Worm (Caenorhabditis elegans) whole organism, L2 larva: ENCODE results near the gene F59A6.11.

Experiments used
- C34F6.9 ChIP-seq: fragments of 150-350 bp; optimal IDR thresholded peaks from 2 replicates; lab custom pipeline; 2014; ENCODE audit warnings: missing biosample characterization, missing genetic modification characterization
- Y55F3AM.14 ChIP-seq: fragments of 200-800 bp; sonication (Bioruptor generic); optimal IDR thresholded peaks from 2 replicates; lab custom pipeline; 2018; ENCODE audit warnings: mild to moderate bottlenecking, missing genetic modification characterization, missing compliant biosample characterization
- ZK546.5 ChIP-seq: sonication (generic microtip); optimal IDR thresholded peaks from 2 replicates; lab custom pipeline; 2017; ENCODE audit warnings: missing biosample characterization, missing genetic modification characterization
- alr-1 ChIP-seq: fragments of 150-350 bp; optimal IDR thresholded peaks from 2 replicates; lab custom pipeline; 2014; ENCODE audit warnings: missing biosample characterization, missing genetic modification characterization
- aly-2 ChIP-seq: fragments of 150-350 bp; optimal IDR thresholded peaks from 2 replicates; lab custom pipeline; 2014; ENCODE audit warnings: missing biosample characterization, missing genetic modification characterization
- ama-1 ChIP-seq: fragments of 150-350 bp; optimal IDR thresholded peaks from 2 replicates; lab custom pipeline; 2018; ENCODE audit warnings: inconsistent platforms
- ceh-16 ChIP-seq: fragments of 150-350 bp; optimal IDR thresholded peaks from 2 replicates; lab custom pipeline; 2014; ENCODE audit warnings: missing biosample characterization, missing genetic modification characterization
- crh-2 ChIP-seq: sonication (generic microtip); optimal IDR thresholded peaks from 2 replicates; lab custom pipeline; 2017; ENCODE audit warnings: missing biosample characterization, missing genetic modification characterization
- dmd-4 ChIP-seq: sonication (generic microtip); optimal IDR thresholded peaks from 2 replicates; lab custom pipeline; 2017; ENCODE audit warnings: missing biosample characterization, missing genetic modification characterization
- elt-1 ChIP-seq: fragments of 150-350 bp; optimal IDR thresholded peaks from 2 replicates; lab custom pipeline; 2014; ENCODE audit warnings: missing biosample characterization, missing genetic modification characterization
- elt-3 ChIP-seq: sonication (generic microtip); optimal IDR thresholded peaks from 2 replicates; lab custom pipeline; 2017; ENCODE audit warnings: missing biosample characterization, missing genetic modification characterization
- fos-1 ChIP-seq: fragments of 150-350 bp; optimal IDR thresholded peaks from 2 replicates; lab custom pipeline; 2014; ENCODE audit warnings: missing biosample characterization, missing genetic modification characterization
- lin-11 ChIP-seq: fragments of 150-350 bp; sonication (generic microtip); optimal IDR thresholded peaks from 2 replicates; lab custom pipeline; 2014; ENCODE audit warnings: missing biosample characterization, missing genetic modification characterization, inconsistent platforms, mixed read lengths
- lin-13 ChIP-seq: fragments of 150-350 bp; optimal IDR thresholded peaks from 2 replicates; lab custom pipeline; 2014; ENCODE audit warnings: missing biosample characterization, missing genetic modification reagents, missing genetic modification characterization
- lin-39 ChIP-seq: fragments of 150-350 bp; optimal IDR thresholded peaks from 2 replicates; lab custom pipeline; 2014; ENCODE audit warnings: missing biosample characterization, missing genetic modification reagents, missing genetic modification characterization
- lsy-2 ChIP-seq, 2 experiments: fragments of 150-350 bp in 1 of 2; sonication (generic microtip) in 1 of 2; optimal IDR thresholded peaks; 2 replicates each; lab custom pipeline; 2014 to 2017; ENCODE audit warnings: missing biosample characterization in 2 of 2, missing genetic modification characterization in 2 of 2
- mab-5 ChIP-seq: fragments of 150-350 bp; optimal IDR thresholded peaks from 2 replicates; lab custom pipeline; 2014; ENCODE audit warnings: missing biosample characterization, missing genetic modification characterization
- mbf-1 ChIP-seq: sonication (generic microtip); optimal IDR thresholded peaks from 2 replicates; lab custom pipeline; 2017; ENCODE audit warnings: missing biosample characterization, missing genetic modification characterization
- mdl-1 ChIP-seq, 2 experiments: fragments of 150-350 bp in 1 of 2; sonication (generic microtip) in 1 of 2; optimal IDR thresholded peaks; 2 replicates each; lab custom pipeline; 2017; ENCODE audit warnings: missing biosample characterization in 2 of 2, missing genetic modification characterization in 2 of 2
- nhr-10 ChIP-seq: sonication (generic microtip); optimal IDR thresholded peaks from 2 replicates; lab custom pipeline; 2017; ENCODE audit warnings: missing biosample characterization, missing genetic modification characterization
- nhr-11 ChIP-seq: fragments of 150-350 bp; optimal IDR thresholded peaks from 2 replicates; lab custom pipeline; 2014; ENCODE audit warnings: missing biosample characterization, missing genetic modification characterization
- nhr-129 ChIP-seq: fragments of 150-350 bp; optimal IDR thresholded peaks from 2 replicates; lab custom pipeline; 2014; ENCODE audit warnings: missing biosample characterization, missing genetic modification characterization
- nhr-23 ChIP-seq: fragments of 150-350 bp; optimal IDR thresholded peaks from 2 replicates; lab custom pipeline; 2014; ENCODE audit warnings: missing biosample characterization, missing genetic modification reagents, missing genetic modification characterization
- nhr-237 ChIP-seq: fragments of 150-350 bp; optimal IDR thresholded peaks from 2 replicates; lab custom pipeline; 2014; ENCODE audit warnings: missing biosample characterization, missing genetic modification characterization
- nhr-77 ChIP-seq: fragments of 150-350 bp; optimal IDR thresholded peaks from 2 replicates; lab custom pipeline; 2014; ENCODE audit warnings: missing biosample characterization, missing genetic modification characterization
- peb-1 ChIP-seq: fragments of 150-350 bp; optimal IDR thresholded peaks from 2 replicates; lab custom pipeline; 2014; ENCODE audit warnings: missing biosample characterization, missing genetic modification characterization
- sem-4 ChIP-seq: fragments of 150-350 bp; optimal IDR thresholded peaks from 2 replicates; lab custom pipeline; 2014; ENCODE audit warnings: missing biosample characterization, missing genetic modification reagents, missing genetic modification characterization
- skn-1 ChIP-seq: sonication (generic microtip); optimal IDR thresholded peaks from 2 replicates; lab custom pipeline; 2017; ENCODE audit warnings: missing biosample characterization, missing genetic modification characterization
- sma-3 ChIP-seq: sonication (generic microtip); optimal IDR thresholded peaks from 2 replicates; lab custom pipeline; 2016; ENCODE audit warnings: missing genetic modification reagents, missing genetic modification characterization, missing compliant biosample characterization
- sma-9 ChIP-seq, 2 experiments: fragments of 150-350 bp in 1 of 2; sonication (generic microtip) in 1 of 2; optimal IDR thresholded peaks; 2 replicates each; lab custom pipeline; 2014 to 2016; ENCODE audit warnings: missing genetic modification characterization in 2 of 2, mild to moderate bottlenecking in 1 of 2, missing biosample characterization in 1 of 2, missing compliant biosample characterization in 1 of 2, missing genetic modification reagents in 1 of 2, moderate library complexity in 1 of 2
- snpc-4 ChIP-seq: fragments of 150-350 bp; optimal IDR thresholded peaks from 2 replicates; lab custom pipeline; 2014; ENCODE audit warnings: missing biosample characterization, missing genetic modification characterization
- unc-55 ChIP-seq: fragments of 150-350 bp; sonication (generic microtip); optimal IDR thresholded peaks from 3 replicates; lab custom pipeline; 2014; ENCODE audit warnings: missing biosample characterization, missing genetic modification reagents, missing genetic modification characterization
- unc-62 ChIP-seq: fragments of 150-350 bp; optimal IDR thresholded peaks from 2 replicates; lab custom pipeline; 2014; ENCODE audit warnings: missing biosample characterization, missing genetic modification reagents, missing genetic modification characterization
- zag-1 ChIP-seq: fragments of 150-350 bp; optimal IDR thresholded peaks from 2 replicates; lab custom pipeline; 2014; ENCODE audit warnings: missing biosample characterization, missing genetic modification characterization
- ztf-1 ChIP-seq: fragments of 200-800 bp; sonication (Bioruptor generic); conservative IDR thresholded peaks from 2 replicates; pipeline ENCODE4 v1.3.6; 2022; ENCODE audit warnings: missing genetic modification characterization, missing compliant biosample characterization
- ztf-11 ChIP-seq: sonication (generic microtip); optimal IDR thresholded peaks from 2 replicates; lab custom pipeline; 2017; ENCODE audit warnings: missing biosample characterization, missing genetic modification characterization
- ztf-4 ChIP-seq: fragments of 150-350 bp; optimal IDR thresholded peaks from 2 replicates; lab custom pipeline; 2014; ENCODE audit warnings: missing biosample characterization, missing genetic modification characterization

Gene F59A6.11

DNA sequence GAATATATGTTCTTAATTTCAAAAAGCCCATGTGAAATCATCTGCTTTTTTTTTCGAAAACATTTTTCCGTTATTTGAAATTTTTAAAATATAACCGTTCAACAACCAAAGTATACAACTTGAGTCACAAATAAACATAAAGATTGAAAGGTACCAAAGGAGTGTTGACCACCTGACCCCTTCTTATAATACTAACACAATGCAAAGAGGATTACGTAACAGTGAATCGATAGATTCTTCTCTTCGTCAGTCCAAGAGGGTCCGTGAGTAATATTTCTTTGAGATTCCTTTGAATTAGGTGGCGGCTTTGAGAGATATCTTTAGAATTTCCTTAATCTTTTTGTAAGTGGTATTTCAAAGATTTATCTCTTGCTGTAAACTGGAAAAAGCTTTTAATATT lies 17.6 kb upstream of the F59A6.11 start:
- TF ChIP-seq nhr-11 (tag; lab: Kevin White, UChicago), result no peak
- no peak for TF ChIP-seq nhr-10
- TF ChIP-seq elt-1, result no peak
- no peak for TF ChIP-seq sem-4 (tag; lab: Kevin White, UChicago)
- no peak for TF ChIP-seq lin-11 (tag; lab: Kevin White, UChicago)
- no peak for TF ChIP-seq lin-13 (GFP tag; lab: Kevin White, UChicago)
- no peak for TF ChIP-seq ZK546.5
- no peak for TF ChIP-seq unc-55 (GFP tag; lab: Kevin White, UChicago)
- no peak for TF ChIP-seq Y55F3AM.14
- TF ChIP-seq sma-9 (GFP tag; optimal IDR thresholded peaks at IDR 0.05; lab: Kevin White, UChicago), result no peak
- TF ChIP-seq sma-9 (tag; optimal IDR thresholded peaks at IDR 0.05; lab: Kevin White, UChicago), result no peak
- no peak for TF ChIP-seq mbf-1 (tag; lab: Kevin White, UChicago)
- TF ChIP-seq aly-2, result no peak
- no peak for TF ChIP-seq ama-1 (lab: Kevin White, UChicago)
- no peak for TF ChIP-seq peb-1 (tag; lab: Kevin White, UChicago)
- TF ChIP-seq nhr-23, result no peak
- no peak for TF ChIP-seq ztf-1 (GFP tag; lab: Robert Waterston, UW)
- TF ChIP-seq unc-62 (GFP tag; lab: Kevin White, UChicago), result no peak
- no peak for TF ChIP-seq elt-3 (tag; lab: Kevin White, UChicago)
- no peak for TF ChIP-seq C34F6.9 (tag; lab: Kevin White, UChicago)
- no peak for TF ChIP-seq lin-39

DNA sequence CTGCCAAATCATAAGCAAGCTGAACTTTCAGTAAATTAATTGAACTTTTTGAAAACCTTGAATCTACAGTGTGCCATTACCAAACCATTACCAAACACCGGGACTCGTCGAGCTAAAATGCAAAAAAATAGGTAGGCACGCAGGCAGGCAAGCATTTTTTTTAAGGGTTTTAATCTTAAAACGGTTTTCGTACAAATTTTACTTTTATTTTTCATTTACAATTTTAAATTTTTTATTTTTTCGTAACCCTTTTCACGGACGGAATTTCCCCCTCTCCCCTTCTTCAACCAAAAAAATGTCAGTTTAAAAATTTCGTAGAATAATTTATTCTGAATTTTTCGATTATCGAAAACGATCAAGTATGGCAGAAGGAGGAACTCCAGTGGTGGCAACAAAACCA lies 15.8 kb upstream of the F59A6.11 start, which contains the start of gene F59A6.2:
TSS of gene F59A6.2 (plus strand) at position 301 of the 400 bp plus-strand sequence.
- TF ChIP-seq nhr-129 (tag; lab: Kevin White, UChicago) (no peak), nhr-11 (tag; lab: Kevin White, UChicago) (no peak)

DNA sequence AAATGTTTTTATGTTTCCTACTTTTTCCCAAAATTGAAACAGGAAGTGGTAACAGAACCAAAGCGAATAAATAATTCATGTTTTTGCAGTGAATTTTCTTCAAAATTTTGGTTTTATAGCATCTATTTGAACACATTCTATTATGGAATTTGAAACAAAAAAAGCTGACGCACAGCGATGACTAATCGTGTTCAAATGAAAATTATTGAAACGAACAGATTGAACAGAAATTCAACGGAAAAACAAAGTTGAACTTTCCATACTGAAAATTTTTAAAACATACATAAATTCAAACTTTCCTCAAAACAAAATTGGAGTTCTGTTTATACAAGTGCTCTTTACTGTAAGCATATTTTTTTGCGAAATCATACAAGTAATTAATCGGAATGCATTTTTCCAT lies 13.4 kb upstream of the F59A6.11 start, which contains the start of gene F59A6.12:
TSS of gene F59A6.12 (minus strand) at position 101 of the 400 bp plus-strand sequence.
- no peak for TF ChIP-seq nhr-129 (tag; lab: Kevin White, UChicago)
- no peak for TF ChIP-seq ceh-16 (tag; lab: Kevin White, UChicago)
- no peak for TF ChIP-seq crh-2
- TF ChIP-seq zag-1 (tag; lab: Kevin White, UChicago), result no peak
- no peak for TF ChIP-seq ztf-4 (tag; lab: Kevin White, UChicago)
- TF ChIP-seq elt-3 (tag; lab: Kevin White, UChicago), result no peak

- TF ChIP-seq crh-2 (no peak), sem-4 (tag; lab: Kevin White, UChicago) (no peak), mdl-1 (tag; optimal IDR thresholded peaks at IDR 0.05; lab: Kevin White, UChicago) (no peak), mbf-1 (tag; lab: Kevin White, UChicago) (no peak), ztf-1 (GFP tag; lab: Robert Waterston, UW) (no peak), peb-1 (tag; lab: Kevin White, UChicago) (no peak), ama-1 (lab: Kevin White, UChicago) (no peak), unc-55 (GFP tag; lab: Kevin White, UChicago) (no peak), nhr-10 (no peak), unc-62 (GFP tag; lab: Kevin White, UChicago) (no peak), lin-11 (tag; lab: Kevin White, UChicago) (no peak)
- TF ChIP-seq, all 48 proteins: peak for 0
Observed at ce11 chrII:5008033-5008432, 9.5 kb upstream of the F59A6.11 start, which contains the start of gene F59A6.3. Gene F59A6.3, plus strand, starts transcription at chrII:5008333.

- no peak for TF ChIP-seq snpc-4 (tag; lab: Kevin White, UChicago)
- TF ChIP-seq alr-1 (tag; lab: Kevin White, UChicago), result no peak
- no peak for TF ChIP-seq dmd-4 (tag; lab: Kevin White, UChicago)
- no peak for TF ChIP-seq nhr-10
- TF ChIP-seq nhr-237 (tag; lab: Kevin White, UChicago), result no peak
- TF ChIP-seq sma-3, result no peak
Observed at ce11 chrII:5004781-5005180, 6.2 kb upstream of the F59A6.11 start, which contains the start of gene F59A6.4. Gene F59A6.4, plus strand, starts transcription at chrII:5005081.

DNA sequence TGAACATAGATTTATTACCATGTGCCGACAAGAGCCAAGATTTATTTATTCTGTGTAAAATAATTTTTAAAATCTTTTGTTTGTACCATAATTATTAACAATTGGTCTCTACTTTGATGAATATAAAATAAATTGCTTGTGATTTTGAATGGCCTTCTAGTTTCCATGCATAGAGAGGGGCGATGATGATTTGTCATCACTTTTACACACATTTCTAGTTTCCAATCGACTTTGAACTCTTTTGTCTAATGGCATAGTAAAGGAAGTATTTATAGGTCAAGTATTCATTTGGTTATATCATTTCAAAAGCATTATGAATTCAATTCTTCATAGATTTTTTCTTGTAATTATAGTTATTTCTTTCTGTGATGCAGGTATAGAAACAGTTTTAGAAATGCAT lies 5.1 kb upstream of the F59A6.11 start, which contains the start of gene F59A6.10:
TSS of gene F59A6.10 (plus strand) at position 301 of the 400 bp plus-strand sequence.
- TF ChIP-seq nhr-10 (no peak), nhr-77 (tag; lab: Kevin White, UChicago) (no peak), fos-1 (tag; lab: Kevin White, UChicago) (no peak), ama-1 (lab: Kevin White, UChicago) (no peak), ZK546.5 (no peak), mab-5 (tag; lab: Kevin White, UChicago) (no peak), nhr-23 (no peak), C34F6.9 (tag; lab: Kevin White, UChicago) (no peak), ztf-1 (GFP tag; lab: Robert Waterston, UW) (no peak), dmd-4 (tag; lab: Kevin White, UChicago) (no peak), alr-1 (tag; lab: Kevin White, UChicago) (no peak), sma-9 (GFP tag; optimal IDR thresholded peaks at IDR 0.05; lab: Kevin White, UChicago) (no peak), sma-9 (tag; optimal IDR thresholded peaks at IDR 0.05; lab: Kevin White, UChicago) (no peak), elt-1 (no peak), sem-4 (tag; lab: Kevin White, UChicago) (no peak), ztf-11 (tag; lab: Kevin White, UChicago) (no peak), skn-1 (tag; lab: Kevin White, UChicago) (no peak), Y55F3AM.14 (no peak), lsy-2 (tag; optimal IDR thresholded peaks at IDR 0.05; lab: Kevin White, UChicago) (no peak)
- TF ChIP-seq, all 48 proteins: peak for 0
